Worm (Caenorhabditis elegans) whole organism, early embryonic: Measurements from ENCODE around the gene grsp-2.

Source experiments
- aly-1 ChIP-seq: sonication (generic microtip); optimal IDR thresholded peaks from 2 replicates; lab custom pipeline; 2016; ENCODE audit warnings: missing genetic modification characterization, missing compliant biosample characterization
- ama-1 ChIP-seq: fragments of 150-350 bp; optimal IDR thresholded peaks from 2 replicates; lab custom pipeline; 2014
- flt-1 ChIP-seq: fragments of 200-800 bp; sonication (Bioruptor generic); IDR thresholded peaks from 2 replicates; pipeline ENCODE4 v1.3.6; 2022; ENCODE audit warnings: missing genetic modification characterization, missing compliant biosample characterization
- hmg-4 ChIP-seq: fragments of 200-800 bp; sonication (Bioruptor generic); optimal IDR thresholded peaks from 2 replicates; lab custom pipeline; 2018; ENCODE audit warnings: mild to moderate bottlenecking, missing genetic modification characterization, missing compliant biosample characterization
- hnd-1 ChIP-seq: sonication (generic microtip); optimal IDR thresholded peaks from 2 replicates; lab custom pipeline; 2016; ENCODE audit warnings: missing genetic modification characterization, missing compliant biosample characterization
- tbx-11 ChIP-seq: fragments of 200-800 bp; sonication (Bioruptor generic); IDR thresholded peaks from 2 replicates; pipeline ENCODE4 v1.3.6; 2022; ENCODE audit warnings: missing genetic modification characterization, missing compliant biosample characterization
- tra-4 ChIP-seq: sonication (generic microtip); optimal IDR thresholded peaks from 2 replicates; lab custom pipeline; 2017; ENCODE audit warnings: missing genetic modification characterization, missing compliant biosample characterization

ce11 chrIV:8796246-8796645 is 19.9 kb upstream of the grsp-2 start:
- TF ChIP-seq aly-1 (tag; lab: Kevin White, UChicago) (no peak), tra-4 (tag; lab: Kevin White, UChicago) (no peak), ama-1 (lab: Kevin White, UChicago) (no peak), hnd-1 (tag; lab: Kevin White, UChicago) (no peak), flt-1 (GFP tag; lab: Robert Waterston, UW) (no peak), hmg-4 (no peak), tbx-11 (no peak)
